Fruit fly (Drosophila melanogaster) whole organism, prepupa: ENCODE measurements around the gene CG7691.

Experiments used
- CG11762 ChIP-seq: fragments of 200-800 bp; sonication (Bioruptor generic); optimal IDR thresholded peaks from 3 replicates; lab custom pipeline; 2016; ENCODE audit warnings: missing biosample characterization, missing genetic modification characterization; ENCODE audit not compliant: insufficient read depth
- CG15336 ChIP-seq: fragments of 200-800 bp; sonication (Bioruptor generic); IDR thresholded peaks from 2 replicates; pipeline ENCODE4 v1.3.6; 2022; ENCODE audit warnings: missing biosample characterization, missing genetic modification characterization
- CG1621 ChIP-seq: fragments of 200-800 bp; sonication (Bioruptor generic); optimal IDR thresholded peaks from 3 replicates; lab custom pipeline; 2018; ENCODE audit warnings: missing biosample characterization, mild to moderate bottlenecking, missing genetic modification characterization
- CG31627 ChIP-seq: fragments of 200-800 bp; sonication (Bioruptor generic); optimal IDR thresholded peaks from 3 replicates; lab custom pipeline; 2016; ENCODE audit warnings: missing biosample characterization, missing genetic modification characterization
- CG6276 ChIP-seq: fragments of 200-800 bp; sonication (Bioruptor generic); optimal IDR thresholded peaks from 2 replicates; lab custom pipeline; 2017; ENCODE audit warnings: missing biosample characterization, mild to moderate bottlenecking, missing genetic modification characterization
- CG6808 ChIP-seq: fragments of 200-800 bp; sonication (Bioruptor generic); optimal IDR thresholded peaks from 3 replicates; lab custom pipeline; 2017; ENCODE audit warnings: missing biosample characterization, missing genetic modification characterization, mild to moderate bottlenecking, moderate library complexity, missing genetic modification reagents
- CG9139 ChIP-seq: fragments of 200-800 bp; sonication (Bioruptor generic); optimal IDR thresholded peaks from 3 replicates; lab custom pipeline; 2017; ENCODE audit warnings: missing biosample characterization, mild to moderate bottlenecking, missing genetic modification characterization
- Ets96B ChIP-seq: fragments of 200-800 bp; optimal IDR thresholded peaks from 2 replicates; lab custom pipeline; 2019; ENCODE audit warnings: missing biosample characterization, mild to moderate bottlenecking, missing genetic modification characterization, moderate library complexity
- Gug ChIP-seq: fragments of 200-800 bp; sonication (Bioruptor generic); IDR thresholded peaks from 2 replicates; pipeline ENCODE4 v1.3.6; 2022; ENCODE audit warnings: missing biosample characterization, missing genetic modification characterization
- Hr4 ChIP-seq: fragments of 200-800 bp; sonication (Bioruptor generic); optimal IDR thresholded peaks from 3 replicates; lab custom pipeline; 2016; ENCODE audit warnings: missing biosample characterization, missing genetic modification characterization
- Sox102F ChIP-seq: fragments of 200-800 bp; sonication (Bioruptor generic); optimal IDR thresholded peaks from 2 replicates; lab custom pipeline; 2016; ENCODE audit warnings: missing biosample characterization, mild to moderate bottlenecking, missing genetic modification characterization
- acj6 ChIP-seq: fragments of 200-800 bp; sonication (Bioruptor generic); optimal IDR thresholded peaks from 3 replicates; lab custom pipeline; 2016; ENCODE audit warnings: missing biosample characterization, missing genetic modification characterization
- spab ChIP-seq: fragments of 200-800 bp; sonication (Bioruptor generic); optimal IDR thresholded peaks from 2 replicates; lab custom pipeline; 2017; ENCODE audit warnings: missing biosample characterization, mild to moderate bottlenecking, missing genetic modification characterization, missing genetic modification reagents

DNA sequence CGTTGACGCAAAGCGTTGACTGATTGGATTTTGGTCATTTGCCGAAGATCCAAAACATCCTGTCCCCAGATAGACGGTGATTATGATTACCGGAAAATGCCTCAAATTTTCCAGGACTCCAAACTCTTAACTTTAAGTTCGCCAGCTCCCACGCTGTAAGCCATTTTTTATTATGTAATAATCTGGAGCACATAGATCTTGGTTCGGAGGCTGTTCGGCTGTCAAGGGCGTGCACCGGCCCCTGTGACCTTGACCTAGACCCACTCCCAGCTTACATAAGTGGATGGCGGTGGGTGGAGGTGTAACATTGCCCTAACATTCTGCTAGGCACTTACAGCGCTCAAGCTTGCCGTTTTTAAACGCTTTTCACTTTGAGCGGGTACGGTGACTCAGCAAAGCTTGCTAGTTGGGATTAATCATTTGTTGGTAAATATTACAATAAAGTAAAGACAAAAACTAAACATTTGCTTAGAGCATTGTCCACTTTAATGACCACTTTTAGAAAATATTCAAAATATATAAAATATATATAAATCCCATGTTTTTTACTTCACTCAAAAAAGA lies 12.7 kb downstream of the CG7691 start:
- no peak for TF ChIP-seq Sox102F (GFP tag; lab: Kevin White, UChicago)
- no peak for TF ChIP-seq Ets96B (tag; lab: Kevin White, UChicago)
- TF ChIP-seq CG6808: no peak
- TF ChIP-seq Gug (GFP tag; lab: Robert Waterston, UW): no peak
- TF ChIP-seq acj6 (GFP tag; lab: Kevin White, UChicago): no peak
- TF ChIP-seq Hr4: no peak
- no peak for TF ChIP-seq CG6276 (GFP tag; lab: Kevin White, UChicago)
- no peak for TF ChIP-seq CG11762
- no peak for TF ChIP-seq CG9139 (GFP tag; lab: Kevin White, UChicago)
- no peak for TF ChIP-seq CG1621
- TF ChIP-seq CG31627 (GFP tag; lab: Kevin White, UChicago): no peak
- no peak for TF ChIP-seq CG15336 (GFP tag; lab: Robert Waterston, UW)
- TF ChIP-seq spab: no peak
